Worm (Caenorhabditis elegans) whole organism, midembryonic: ENCODE results near the gene C08E8.2.

ENCODE experiments used
- cog-1 ChIP-seq: sonication (generic microtip); optimal IDR thresholded peaks from 2 replicates; lab custom pipeline; 2016; ENCODE audit warnings: missing genetic modification characterization, missing compliant biosample characterization
- flt-1 ChIP-seq: fragments of 200-800 bp; sonication (Bioruptor generic); IDR thresholded peaks from 2 replicates; pipeline ENCODE4 v1.3.6; 2022; ENCODE audit warnings: missing genetic modification characterization, missing compliant biosample characterization
- klf-2 ChIP-seq: fragments of 200-800 bp; sonication (Bioruptor generic); conservative IDR thresholded peaks from 2 replicates; pipeline ENCODE4 v1.3.6; 2022; ENCODE audit warnings: missing genetic modification reagents, missing genetic modification characterization, missing compliant biosample characterization
- ztf-23 ChIP-seq: fragments of 200-800 bp; sonication (Bioruptor generic); IDR thresholded peaks from 2 replicates; pipeline ENCODE4 v1.3.6; 2022; ENCODE audit warnings: missing genetic modification reagents, missing genetic modification characterization, missing compliant biosample characterization
- ztf-29 ChIP-seq: fragments of 200-800 bp; sonication (Bioruptor generic); IDR thresholded peaks from 2 replicates; pipeline ENCODE4 v1.3.6; 2022; ENCODE audit warnings: missing genetic modification reagents, missing genetic modification characterization, missing compliant biosample characterization

DNA sequence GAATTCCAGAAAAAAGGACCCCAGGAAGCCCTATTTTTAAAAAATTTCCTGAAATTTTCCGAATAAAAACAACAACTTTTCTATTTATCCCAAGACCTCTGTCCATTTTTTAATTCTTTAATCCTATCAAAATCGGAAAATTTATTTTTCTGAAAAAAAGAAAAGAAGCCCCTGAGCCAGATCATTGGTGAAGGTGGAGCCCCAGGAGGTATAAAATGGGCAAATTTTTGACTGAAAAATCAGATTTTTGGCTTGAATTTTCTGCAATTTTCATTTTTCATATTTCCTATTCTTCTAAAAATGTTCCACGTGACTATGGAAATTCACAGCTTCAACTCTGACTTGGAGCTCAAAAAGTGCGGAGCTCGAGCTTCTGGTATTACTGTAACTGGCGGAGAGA, 23.2 kb upstream of the C08E8.2 start, which contains the start of gene Y51A2B.8:
- no peak for TF ChIP-seq cog-1 (tag; lab: Kevin White, UChicago)
- TF ChIP-seq flt-1, result no peak
- TF ChIP-seq ztf-23 (GFP tag; lab: Robert Waterston, UW), result no peak
- TF ChIP-seq klf-2 (GFP tag; lab: Robert Waterston, UW), result no peak
- TF ChIP-seq ztf-29 (GFP tag; lab: Robert Waterston, UW), result no peak
